Worm (Caenorhabditis elegans) whole organism, L4 larva: ENCODE measurements around the gene Y62H9A.8.

Source experiments
- F37D6.2 ChIP-seq: sonication (generic microtip); optimal IDR thresholded peaks from 2 replicates; lab custom pipeline; 2016; ENCODE audit warnings: mild to moderate bottlenecking, missing genetic modification characterization, missing compliant biosample characterization
- R02D3.7 ChIP-seq: fragments of 150-350 bp; sonication (generic microtip); optimal IDR thresholded peaks from 3 replicates; lab custom pipeline; 2014; ENCODE audit warnings: missing biosample characterization, missing genetic modification characterization
- T26A8.4 ChIP-seq: fragments of 200-800 bp; sonication (Bioruptor generic); IDR thresholded peaks from 2 replicates; pipeline ENCODE4 v1.3.6; 2022; ENCODE audit warnings: missing genetic modification characterization, missing compliant biosample characterization
- Y105C5A.15 ChIP-seq: fragments of 200-800 bp; sonication (Bioruptor generic); IDR thresholded peaks from 2 replicates; pipeline ENCODE4 v1.3.6; 2022; ENCODE audit warnings: missing genetic modification characterization, missing compliant biosample characterization
- Y48G9A.11 ChIP-seq: fragments of 200-800 bp; sonication (Bioruptor generic); IDR thresholded peaks from 2 replicates; pipeline ENCODE4 v1.3.6; 2022; ENCODE audit warnings: missing genetic modification reagents, missing genetic modification characterization, missing compliant biosample characterization
- aha-1 ChIP-seq: fragments of 150-350 bp; peaks from one replicate; lab custom pipeline; 2014; ENCODE audit warnings: missing biosample characterization, missing genetic modification characterization
- ama-1 ChIP-seq: fragments of 150-350 bp; optimal IDR thresholded peaks from 2 replicates; lab custom pipeline; 2014; ENCODE audit warnings: inconsistent platforms, mixed read lengths
- arid-1 ChIP-seq: fragments of 200-800 bp; sonication (Bioruptor generic); conservative IDR thresholded peaks from 2 replicates; pipeline ENCODE4 v1.3.6; 2022; ENCODE audit warnings: missing genetic modification reagents, missing genetic modification characterization, missing compliant biosample characterization
- attf-4 ChIP-seq: sonication (generic microtip); optimal IDR thresholded peaks from 3 replicates; lab custom pipeline; 2017; ENCODE audit warnings: missing biosample characterization, missing genetic modification characterization
- ceh-20 ChIP-seq: fragments of 200-800 bp; sonication (Bioruptor generic); IDR thresholded peaks from 2 replicates; pipeline ENCODE4 v1.3.6; 2022; ENCODE audit warnings: missing genetic modification reagents, missing genetic modification characterization, missing compliant biosample characterization
- ceh-62 ChIP-seq: sonication (generic microtip); optimal IDR thresholded peaks from 2 replicates; lab custom pipeline; 2017; ENCODE audit warnings: missing biosample characterization, missing genetic modification characterization
- ces-1 ChIP-seq: fragments of 150-350 bp; sonication (generic microtip); optimal IDR thresholded peaks from 4 replicates; lab custom pipeline; 2014; ENCODE audit warnings: missing biosample characterization, missing genetic modification reagents, missing genetic modification characterization
- daf-16 ChIP-seq, 3 experiments: sonication (generic microtip); optimal IDR thresholded peaks; 2 replicates each; lab custom pipeline; 2016 to 2017; ENCODE audit warnings: missing genetic modification characterization in 3 of 3, missing genetic modification reagents in 3 of 3, mild to moderate bottlenecking in 2 of 3, missing compliant biosample characterization in 2 of 3, missing biosample characterization in 1 of 3, moderate library complexity in 1 of 3
- daf-8 ChIP-seq: fragments of 200-800 bp; sonication (Bioruptor generic); IDR thresholded peaks from 2 replicates; pipeline ENCODE4 v1.3.6; 2022; ENCODE audit warnings: missing genetic modification characterization, missing compliant biosample characterization
- dmd-6 ChIP-seq: fragments of 200-800 bp; sonication (Bioruptor generic); IDR thresholded peaks from 2 replicates; pipeline ENCODE4 v1.3.6; 2022; ENCODE audit warnings: missing genetic modification reagents, missing genetic modification characterization, missing compliant biosample characterization
- duxl-1 ChIP-seq: sonication (generic microtip); optimal IDR thresholded peaks from 2 replicates; lab custom pipeline; 2016; ENCODE audit warnings: mild to moderate bottlenecking, missing genetic modification characterization, moderate library complexity, missing compliant biosample characterization; ENCODE audit not compliant: poor library complexity
- dve-1 ChIP-seq: sonication (generic microtip); optimal IDR thresholded peaks from 2 replicates; lab custom pipeline; 2017; ENCODE audit warnings: antibody characterized with exemption, mild to moderate bottlenecking, missing genetic modification characterization, missing compliant biosample characterization; ENCODE audit not compliant: insufficient read depth
- hif-1 ChIP-seq, 2 experiments: sonication (generic microtip); optimal IDR thresholded peaks; 2 replicates each; lab custom pipeline; 2016 to 2017; ENCODE audit warnings: missing compliant biosample characterization in 2 of 2, missing genetic modification characterization in 2 of 2, missing genetic modification reagents in 2 of 2, missing genotype in 2 of 2, mild to moderate bottlenecking in 1 of 2
- lin-29 ChIP-seq: fragments of 200-800 bp; sonication (Bioruptor generic); IDR thresholded peaks from 2 replicates; pipeline ENCODE4 v1.3.6; 2022; ENCODE audit warnings: missing genetic modification reagents, missing genetic modification characterization, missing compliant biosample characterization
- lin-39 ChIP-seq: fragments of 150-350 bp; optimal IDR thresholded peaks from 2 replicates; lab custom pipeline; 2014; ENCODE audit warnings: missing biosample characterization, missing genetic modification reagents, missing genetic modification characterization
- lsy-2 ChIP-seq, 2 experiments: fragments of 150-350 bp in 1 of 2; sonication (generic microtip) in 1 of 2; optimal IDR thresholded peaks; 2 replicates each; lab custom pipeline; 2014 to 2017; ENCODE audit warnings: missing biosample characterization in 2 of 2, missing genetic modification characterization in 2 of 2
- madf-5 ChIP-seq, 2 experiments: fragments of 200-800 bp; sonication (Bioruptor generic); IDR thresholded peaks; 2 replicates each; pipeline ENCODE4 v1.3.6; 2022; ENCODE audit warnings: missing compliant biosample characterization in 2 of 2, missing genetic modification characterization in 2 of 2
- mdt-29 ChIP-seq: fragments of 200-800 bp; sonication (Bioruptor generic); IDR thresholded peaks from 2 replicates; pipeline ENCODE4 v1.3.6; 2022; ENCODE audit warnings: missing genetic modification reagents, missing genetic modification characterization, missing compliant biosample characterization
- mes-2 ChIP-seq: sonication (generic microtip); optimal IDR thresholded peaks from 2 replicates; lab custom pipeline; 2016; ENCODE audit warnings: missing genotype, mild to moderate bottlenecking, missing genetic modification characterization, missing compliant biosample characterization; ENCODE audit not compliant: poor library complexity, severe bottlenecking
- nhr-102 ChIP-seq: sonication (generic microtip); optimal IDR thresholded peaks from 2 replicates; lab custom pipeline; 2016; ENCODE audit warnings: mild to moderate bottlenecking, missing genetic modification characterization, moderate library complexity, missing compliant biosample characterization
- nhr-25 ChIP-seq: sonication (generic microtip); optimal IDR thresholded peaks from 2 replicates; lab custom pipeline; 2017; ENCODE audit warnings: missing genetic modification characterization, mild to moderate bottlenecking, missing compliant biosample characterization, antibody characterized with exemption, moderate library complexity, borderline replicate concordance; ENCODE audit not compliant: insufficient read depth
- nhr-28 ChIP-seq: fragments of 150-350 bp; optimal IDR thresholded peaks from 2 replicates; lab custom pipeline; 2014; ENCODE audit warnings: missing biosample characterization, missing genetic modification characterization
- php-3 ChIP-seq: fragments of 200-800 bp; sonication (Bioruptor generic); IDR thresholded peaks from 2 replicates; pipeline ENCODE4 v1.3.6; 2022; ENCODE audit warnings: missing genetic modification reagents, missing genetic modification characterization, missing compliant biosample characterization
- pqm-1 ChIP-seq: sonication (generic microtip); optimal IDR thresholded peaks from 2 replicates; lab custom pipeline; 2017; ENCODE audit warnings: missing biosample characterization, missing genetic modification characterization
- rbr-2 ChIP-seq: sonication (generic microtip); optimal IDR thresholded peaks from 2 replicates; lab custom pipeline; 2016; ENCODE audit warnings: missing genotype, missing genetic modification characterization, missing compliant biosample characterization
- saeg-2 ChIP-seq: fragments of 200-800 bp; sonication (Bioruptor generic); IDR thresholded peaks from 2 replicates; pipeline ENCODE4 v1.3.6; 2022; ENCODE audit warnings: missing genetic modification reagents, missing genetic modification characterization, missing compliant biosample characterization
- set-16 ChIP-seq: fragments of 200-800 bp; sonication (Bioruptor generic); IDR thresholded peaks from 2 replicates; pipeline ENCODE4 v1.3.6; 2022; ENCODE audit warnings: missing genetic modification reagents, missing genetic modification characterization, missing compliant biosample characterization
- skn-1 ChIP-seq: fragments of 150-350 bp; optimal IDR thresholded peaks from 2 replicates; lab custom pipeline; 2014; ENCODE audit warnings: missing biosample characterization, missing genetic modification characterization
- unc-39 ChIP-seq: sonication (generic microtip); optimal IDR thresholded peaks from 2 replicates; lab custom pipeline; 2017; ENCODE audit warnings: missing biosample characterization, missing genetic modification characterization
- vab-7 ChIP-seq: fragments of 200-800 bp; sonication (Bioruptor generic); IDR thresholded peaks from 2 replicates; pipeline ENCODE4 v1.3.6; 2022; ENCODE audit warnings: missing genetic modification reagents, missing genetic modification characterization, missing compliant biosample characterization
- zfp-3 ChIP-seq: fragments of 200-800 bp; sonication (Bioruptor generic); conservative IDR thresholded peaks from 2 replicates; pipeline ENCODE4 v1.3.6; 2022; ENCODE audit warnings: missing genetic modification reagents, missing genetic modification characterization, missing compliant biosample characterization
- ztf-11 ChIP-seq: fragments of 150-350 bp; optimal IDR thresholded peaks from 2 replicates; lab custom pipeline; 2014; ENCODE audit warnings: missing biosample characterization, missing genetic modification characterization

Gene Y62H9A.8

ce11 chrX:11854432-11854831, 37.8 kb downstream of the Y62H9A.8 start:
- TF ChIP-seq ztf-11 (tag; lab: Kevin White, UChicago) (no peak), T26A8.4 (no peak), nhr-28 (peak; percentile 51), daf-16 (GFP tag; optimal IDR thresholded peaks at IDR 0.05; lab: Kevin White, UChicago) (no peak), daf-16 (tag; optimal IDR thresholded peaks at IDR 0.05; lab: Kevin White, UChicago) (peak; percentile 37), pqm-1 (tag; lab: Kevin White, UChicago) (peak; percentile 53), dmd-6 (peak; percentile 30; the same call in 1 of the 2 replicates), lin-39 (tag; lab: Kevin White, UChicago) (no peak), dve-1 (tag; lab: Kevin White, UChicago) (peak; percentile 48)

- no peak for TF ChIP-seq skn-1 (tag; lab: Kevin White, UChicago)
- peak; percentile 61 for TF ChIP-seq aha-1 (tag; lab: Kevin White, UChicago)
Observed at ce11 chrX:11852494-11852893, 39.7 kb downstream of the Y62H9A.8 start, which contains the start of gene xtr-1. TSS of gene xtr-1 (plus strand) at chrX:11852794.

ce11 chrX:11850572-11850971, 41.7 kb downstream of the Y62H9A.8 start, which contains the start of gene F54F7.14:
TSS of gene F54F7.14 (plus strand) at chrX:11850872.
- TF ChIP-seq ceh-20 (no peak), lin-29 (GFP tag; lab: Robert Waterston, UW) (no peak), rbr-2 (tag; lab: Kevin White, UChicago) (no peak), R02D3.7 (tag; lab: Kevin White, UChicago) (no peak), nhr-102 (no peak), mdt-29 (GFP tag; lab: Robert Waterston, UW) (no peak), ama-1 (lab: Kevin White, UChicago) (no peak), vab-7 (no peak), F37D6.2 (no peak), unc-39 (tag; lab: Kevin White, UChicago) (no peak), set-16 (GFP tag; lab: Robert Waterston, UW) (no peak)
- TF ChIP-seq, all 104 proteins: peak for 0

ce11 chrX:11850082-11850481, 42.1 kb downstream of the Y62H9A.8 start, which contains the start of gene F54F7.3:
TSS of gene F54F7.3 (minus strand) at chrX:11850182.
- TF ChIP-seq nhr-25 (tag; lab: Kevin White, UChicago) (no peak), arid-1 (GFP tag; lab: Robert Waterston, UW) (no peak), lin-29 (GFP tag; lab: Robert Waterston, UW) (no peak), duxl-1 (tag; lab: Kevin White, UChicago) (no peak), hif-1 (tag; optimal IDR thresholded peaks at IDR 0.05; lab: Kevin White, UChicago) (no peak), Y105C5A.15 (GFP tag; lab: Robert Waterston, UW) (no peak), zfp-3 (GFP tag; lab: Robert Waterston, UW) (no peak), R02D3.7 (tag; lab: Kevin White, UChicago) (no peak), saeg-2 (GFP tag; lab: Robert Waterston, UW) (no peak), ceh-20 (no peak), ceh-62 (tag; lab: Kevin White, UChicago) (no peak), madf-5 (GFP tag; IDR thresholded peaks at IDR 0.05; lab: Robert Waterston, UW) (no peak), daf-8 (GFP tag; lab: Robert Waterston, UW) (no peak), mes-2 (tag; lab: Kevin White, UChicago) (no peak), php-3 (GFP tag; lab: Robert Waterston, UW) (no peak)

ce11 chrX:11848618-11849017, 43.6 kb downstream of the Y62H9A.8 start, which contains the start of gene F54F7.9:
TSS of gene F54F7.9 (minus strand) at chrX:11848718.
- TF ChIP-seq attf-4 = no peak
- TF ChIP-seq ces-1 (GFP tag; lab: Kevin White, UChicago) = no peak
- TF ChIP-seq lsy-2 (tag; optimal IDR thresholded peaks at IDR 0.05; lab: Kevin White, UChicago) = no peak
- TF ChIP-seq madf-5 (GFP tag; IDR thresholded peaks at IDR 0.05; lab: Robert Waterston, UW) = no peak
- no peak for TF ChIP-seq Y48G9A.11 (GFP tag; lab: Robert Waterston, UW)
